Fruit fly (Drosophila melanogaster) whole organism, embryonic: ENCODE data around the gene CG15365.

Experiments used
- Bdp1 ChIP-seq: fragments of 200-800 bp; sonication (Bioruptor generic); optimal IDR thresholded peaks from 3 replicates; lab custom pipeline; 2016; ENCODE audit warnings: missing biosample characterization, missing genetic modification characterization
- CG10543 ChIP-seq: fragments of 200-800 bp; sonication (Bioruptor generic); optimal IDR thresholded peaks from 3 replicates; lab custom pipeline; 2017; ENCODE audit warnings: missing biosample characterization, mild to moderate bottlenecking, missing genetic modification characterization, moderate library complexity
- CG11085 ChIP-seq: fragments of 200-800 bp; sonication (Bioruptor generic); IDR thresholded peaks from 2 replicates; pipeline ENCODE4 v1.3.6; 2022; ENCODE audit warnings: missing biosample characterization, missing genetic modification characterization
- CG11398 ChIP-seq: fragments of 200-800 bp; sonication (Bioruptor generic); optimal IDR thresholded peaks from 2 replicates; lab custom pipeline; 2016; ENCODE audit warnings: missing biosample characterization, missing genetic modification characterization
- CG12769 ChIP-seq: fragments of 200-800 bp; sonication (Bioruptor generic); optimal IDR thresholded peaks from 2 replicates; lab custom pipeline; 2019; ENCODE audit warnings: missing biosample characterization, mild to moderate bottlenecking, missing genetic modification characterization, moderate library complexity
- CG13296 ChIP-seq: fragments of 200-800 bp; sonication (Bioruptor generic); optimal IDR thresholded peaks from 3 replicates; lab custom pipeline; 2018; ENCODE audit warnings: missing biosample characterization, mild to moderate bottlenecking, missing genetic modification characterization
- CG15269 ChIP-seq: fragments of 200-800 bp; sonication (Bioruptor generic); optimal IDR thresholded peaks from 2 replicates; lab custom pipeline; 2018; ENCODE audit warnings: missing biosample characterization, mild to moderate bottlenecking, missing genetic modification characterization, moderate library complexity
- CG15479 ChIP-seq: fragments of 200-800 bp; sonication (Bioruptor generic); optimal IDR thresholded peaks from 3 replicates; lab custom pipeline; 2019; ENCODE audit warnings: missing biosample characterization, mild to moderate bottlenecking, missing genetic modification characterization, moderate library complexity
- CG17568 ChIP-seq: fragments of 200-800 bp; sonication (Bioruptor generic); optimal IDR thresholded peaks from 2 replicates; lab custom pipeline; 2018; ENCODE audit warnings: missing biosample characterization, mild to moderate bottlenecking, missing genetic modification characterization, moderate library complexity
- CG34422 ChIP-seq: fragments of 200-800 bp; sonication (Bioruptor generic); IDR thresholded peaks from 3 replicates; pipeline ENCODE4 v1.3.6; 2022; ENCODE audit warnings: missing biosample characterization, missing genetic modification characterization
- CG4820 ChIP-seq: fragments of 200-800 bp; sonication (Bioruptor generic); optimal IDR thresholded peaks from 3 replicates; lab custom pipeline; 2016; ENCODE audit warnings: missing biosample characterization, missing genetic modification characterization
- CG6683 ChIP-seq: fragments of 200-800 bp; sonication (Bioruptor generic); optimal IDR thresholded peaks from 2 replicates; lab custom pipeline; 2017; ENCODE audit warnings: missing biosample characterization, mild to moderate bottlenecking, missing genetic modification characterization, missing genetic modification reagents
- CG6791 ChIP-seq: fragments of 200-800 bp; sonication (Bioruptor generic); IDR thresholded peaks from 3 replicates; pipeline ENCODE4 v1.3.6; 2022; ENCODE audit warnings: missing biosample characterization, missing genetic modification characterization; ENCODE audit not compliant: partially characterized antibody
- CG7556 ChIP-seq: fragments of 200-800 bp; sonication (Bioruptor generic); optimal IDR thresholded peaks from 2 replicates; lab custom pipeline; 2017; ENCODE audit warnings: missing biosample characterization, mild to moderate bottlenecking, missing genetic modification characterization
- CG7786 ChIP-seq: fragments of 200-800 bp; sonication (Bioruptor generic); optimal IDR thresholded peaks from 2 replicates; lab custom pipeline; 2016; ENCODE audit warnings: missing biosample characterization, missing genetic modification characterization
- CG8944 ChIP-seq: fragments of 200-800 bp; sonication (Bioruptor generic); optimal IDR thresholded peaks from 3 replicates; lab custom pipeline; 2016; ENCODE audit warnings: missing biosample characterization, missing genetic modification characterization
- CG9437 ChIP-seq: fragments of 200-800 bp; sonication (Bioruptor generic); optimal IDR thresholded peaks from 2 replicates; lab custom pipeline; 2018; ENCODE audit warnings: missing biosample characterization, mild to moderate bottlenecking, missing genetic modification characterization
- Dek ChIP-seq: fragments of 200-800 bp; sonication (Bioruptor generic); optimal IDR thresholded peaks from 3 replicates; lab custom pipeline; 2019; ENCODE audit warnings: missing biosample characterization, mild to moderate bottlenecking, missing genetic modification characterization, moderate library complexity
- Dfd ChIP-seq, 2 experiments: fragments of >200 bp; optimal IDR thresholded peaks; 2 replicates each; lab custom pipeline; 2017; ENCODE audit warnings: missing biosample characterization in 2 of 2, missing genetic modification characterization in 2 of 2
- Dip2 ChIP-seq: fragments of 200-800 bp; sonication (Bioruptor generic); IDR thresholded peaks from 2 replicates; pipeline ENCODE4 v1.3.6; 2022; ENCODE audit warnings: missing biosample characterization, missing genetic modification characterization
- E2f2 ChIP-seq: fragments of 200-800 bp; sonication (Bioruptor generic); IDR thresholded peaks from 2 replicates; pipeline ENCODE4 v1.3.6; 2022; ENCODE audit warnings: missing biosample characterization, missing genetic modification characterization
- Ets65A ChIP-seq: fragments of 200-800 bp; sonication (Bioruptor generic); peaks from one replicate; lab custom pipeline; 2016; ENCODE audit warnings: missing biosample characterization, missing genetic modification characterization
- Lim3 ChIP-seq: fragments of 200-800 bp; sonication (Bioruptor generic); IDR thresholded peaks from 2 replicates; pipeline ENCODE4 v1.3.6; 2022; ENCODE audit warnings: missing biosample characterization, missing genetic modification characterization
- Med ChIP-seq: fragments of 200-800 bp; sonication (Bioruptor generic); peaks from one replicate; lab custom pipeline; 2016; ENCODE audit warnings: missing biosample characterization, missing genetic modification characterization, mild to moderate bottlenecking, inconsistent platforms, moderate library complexity
- Oli ChIP-seq: fragments of 200-800 bp; sonication (Bioruptor generic); optimal IDR thresholded peaks from 2 replicates; lab custom pipeline; 2018; ENCODE audit warnings: missing biosample characterization, mild to moderate bottlenecking, missing genetic modification characterization, moderate library complexity
- PHDP ChIP-seq: fragments of 200-800 bp; sonication (Bioruptor generic); optimal IDR thresholded peaks from 3 replicates; lab custom pipeline; 2018; ENCODE audit warnings: missing biosample characterization, mild to moderate bottlenecking, missing genetic modification characterization, moderate library complexity
- Sox100B ChIP-seq: fragments of 200-800 bp; sonication (Bioruptor generic); optimal IDR thresholded peaks from 3 replicates; lab custom pipeline; 2018; ENCODE audit warnings: missing biosample characterization, mild to moderate bottlenecking, missing genetic modification characterization
- Tbp ChIP-seq: fragments of >200 bp; optimal IDR thresholded peaks from 2 replicates; lab custom pipeline; 2018; ENCODE audit warnings: missing biosample characterization, missing genetic modification characterization
- ase ChIP-seq: fragments of 200-800 bp; sonication (Bioruptor generic); IDR thresholded peaks from 3 replicates; pipeline ENCODE4 v1.3.6; 2022; ENCODE audit warnings: missing biosample characterization, missing genetic modification characterization
- bab2 ChIP-seq: fragments of 200-800 bp; sonication (Bioruptor generic); optimal IDR thresholded peaks from 2 replicates; lab custom pipeline; 2016; ENCODE audit warnings: missing biosample characterization, missing genetic modification characterization
- cad ChIP-seq: fragments of >200 bp; optimal IDR thresholded peaks from 2 replicates; lab custom pipeline; 2017; ENCODE audit warnings: missing biosample characterization, missing genetic modification characterization
- cg ChIP-seq: fragments of 200-800 bp; sonication (Bioruptor generic); optimal IDR thresholded peaks from 3 replicates; lab custom pipeline; 2019; ENCODE audit warnings: missing biosample characterization, mild to moderate bottlenecking, missing genetic modification characterization, moderate library complexity
- eve ChIP-seq, 2 experiments: fragments of >200 bp; optimal IDR thresholded peaks; 2 replicates each; lab custom pipeline; 2017; ENCODE audit warnings: missing biosample characterization in 2 of 2, missing genetic modification characterization in 2 of 2
- fu2 ChIP-seq: fragments of 200-800 bp; sonication (Bioruptor generic); optimal IDR thresholded peaks from 2 replicates; lab custom pipeline; 2016; ENCODE audit warnings: missing biosample characterization, missing genetic modification characterization
- gce ChIP-seq: fragments of 200-800 bp; sonication (Bioruptor generic); IDR thresholded peaks from 3 replicates; pipeline ENCODE4 v1.3.6; 2022; ENCODE audit warnings: missing biosample characterization, missing genetic modification characterization
- kni ChIP-seq: fragments of 200-800 bp; sonication (Bioruptor generic); optimal IDR thresholded peaks from 3 replicates; lab custom pipeline; 2017; ENCODE audit warnings: mild to moderate bottlenecking, missing biosample characterization, missing genetic modification reagents, missing genetic modification characterization
- lbe ChIP-seq: fragments of 200-800 bp; sonication (Bioruptor generic); optimal IDR thresholded peaks from 2 replicates; lab custom pipeline; 2016; ENCODE audit warnings: missing biosample characterization, mild to moderate bottlenecking, missing genetic modification characterization
- nerfin-1 ChIP-seq: fragments of 200-800 bp; sonication (Bioruptor generic); optimal IDR thresholded peaks from 3 replicates; lab custom pipeline; 2019; ENCODE audit warnings: missing biosample characterization, mild to moderate bottlenecking, missing genetic modification characterization, moderate library complexity
- repo ChIP-seq: fragments of 200-800 bp; sonication (Bioruptor generic); optimal IDR thresholded peaks from 2 replicates; lab custom pipeline; 2016; ENCODE audit warnings: missing biosample characterization, missing genetic modification characterization
- run ChIP-seq: fragments of 200-800 bp; sonication (Bioruptor generic); optimal IDR thresholded peaks from 3 replicates; lab custom pipeline; 2018; ENCODE audit warnings: missing biosample characterization, mild to moderate bottlenecking, missing genetic modification characterization
- sc ChIP-seq, 3 experiments: fragments of >200 bp in 2 of 3; fragments of 200-800 bp in 1 of 3; sonication (Bioruptor generic) in 1 of 3; optimal IDR thresholded peaks; 2 replicates in 2 of 3; 3 replicates in 1 of 3; lab custom pipeline; 2017; ENCODE audit warnings: mild to moderate bottlenecking in 1 of 3, missing biosample characterization in 1 of 3, missing genetic modification characterization in 1 of 3, missing genetic modification reagents in 1 of 3
- shn ChIP-seq: fragments of 200-800 bp; sonication (Bioruptor generic); optimal IDR thresholded peaks from 3 replicates; lab custom pipeline; 2016; ENCODE audit warnings: missing biosample characterization, missing genetic modification characterization
- sob ChIP-seq: fragments of 200-800 bp; sonication (Bioruptor generic); IDR thresholded peaks from 2 replicates; pipeline ENCODE4 v1.3.6; 2022; ENCODE audit warnings: missing biosample characterization, missing genetic modification characterization
- sr ChIP-seq: fragments of 200-800 bp; sonication (Bioruptor generic); IDR thresholded peaks from 3 replicates; pipeline ENCODE4 v1.3.6; 2022; ENCODE audit warnings: missing biosample characterization, missing genetic modification characterization
- tgo ChIP-seq: fragments of 200-800 bp; sonication (Bioruptor generic); IDR thresholded peaks from 3 replicates; pipeline ENCODE4 v1.3.6; 2022; ENCODE audit warnings: missing biosample characterization, missing genetic modification characterization
- tio ChIP-seq: fragments of 200-800 bp; sonication (Bioruptor generic); optimal IDR thresholded peaks from 2 replicates; lab custom pipeline; 2017; ENCODE audit warnings: missing biosample characterization, missing genetic modification characterization, inconsistent platforms
- trem ChIP-seq: fragments of 200-800 bp; optimal IDR thresholded peaks from 3 replicates; lab custom pipeline; 2019; ENCODE audit warnings: missing biosample characterization, mild to moderate bottlenecking, missing genetic modification characterization, moderate library complexity
- unc-4 ChIP-seq: fragments of 200-800 bp; sonication (Bioruptor generic); IDR thresholded peaks from 2 replicates; pipeline ENCODE4 v1.3.6; 2022; ENCODE audit warnings: missing biosample characterization, missing genetic modification characterization; ENCODE audit not compliant: partially characterized antibody
- vfl ChIP-seq: fragments of 200-800 bp; sonication (Bioruptor generic); optimal IDR thresholded peaks from 2 replicates; lab custom pipeline; 2016; ENCODE audit warnings: missing biosample characterization, missing genetic modification characterization

Gene CG15365

dm6 chrX:9109072-9109844 lies 41.5 kb upstream of the CG15365 start (continued):
- peak; percentile 33; the same call in 1 of the 3 replicates for TF ChIP-seq tgo (GFP tag; lab: Robert Waterston, UW)
- peak; percentile 62 for TF ChIP-seq Oli (tag; lab: Kevin White, UChicago)
- TF ChIP-seq sob (GFP tag; lab: Robert Waterston, UW): peak; percentile 38; the same call in 1 of the 2 replicates
- 0 out of 2 replicates have a peak, but pooled peaks have one; percentile 13 for TF ChIP-seq CG11085
- TF ChIP-seq CG17568: peak; percentile 21
- TF ChIP-seq repo (GFP tag; lab: Kevin White, UChicago): no peak
- no peak for TF ChIP-seq CG12769 (tag; lab: Kevin White, UChicago)
- TF ChIP-seq fu2 (GFP tag; lab: Kevin White, UChicago): no peak
- no peak for TF ChIP-seq vfl (GFP tag; lab: Kevin White, UChicago)
- no peak for TF ChIP-seq CG6791 (GFP tag; lab: Robert Waterston, UW)
- peak; percentile 30 for TF ChIP-seq nerfin-1 (tag; lab: Kevin White, UChicago)
- no peak for TF ChIP-seq Dfd (GFP tag; optimal IDR thresholded peaks at IDR 0.05; lab: Kevin White, UChicago)
- TF ChIP-seq sr: no peak
- TF ChIP-seq Lim3 (GFP tag; lab: Robert Waterston, UW): no peak
- no peak for TF ChIP-seq run (tag; lab: Kevin White, UChicago)
- no peak for TF ChIP-seq CG6683 (GFP tag; lab: Kevin White, UChicago)
- peak; percentile 52 for TF ChIP-seq bab2 (GFP tag; lab: Kevin White, UChicago)
- peak; percentile 89 for TF ChIP-seq Med (GFP tag; lab: Kevin White, UChicago)
- TF ChIP-seq CG11398 (GFP tag; lab: Kevin White, UChicago): no peak
- TF ChIP-seq CG9437 (GFP tag; lab: Kevin White, UChicago): peak; percentile 61
- no peak for TF ChIP-seq cad (GFP tag; lab: Kevin White, UChicago)
- TF ChIP-seq Dip2 (GFP tag; lab: Robert Waterston, UW): no peak
- TF ChIP-seq gce (GFP tag; lab: Robert Waterston, UW): no peak
- TF ChIP-seq Sox100B (GFP tag; lab: Kevin White, UChicago): peak; percentile 38
- TF ChIP-seq trem (tag; lab: Kevin White, UChicago): peak; percentile 25
- no peak for TF ChIP-seq Bdp1 (GFP tag; lab: Kevin White, UChicago)
- no peak for TF ChIP-seq lbe (GFP tag; lab: Kevin White, UChicago)
- no peak for TF ChIP-seq kni
- peak; percentile 29; the same call in 1 of the 2 replicates for TF ChIP-seq E2f2 (GFP tag; lab: Robert Waterston, UW)
- no peak for TF ChIP-seq unc-4 (GFP tag; lab: Robert Waterston, UW)
- peak; percentile 72 for TF ChIP-seq shn (GFP tag; lab: Kevin White, UChicago)
- TF ChIP-seq sc (optimal IDR thresholded peaks at IDR 0.05; lab: Kevin White, UChicago): no peak
- peak; percentile 10 for TF ChIP-seq sc (GFP tag; optimal IDR thresholded peaks at IDR 0.05; lab: Kevin White, UChicago)
- TF ChIP-seq ase (GFP tag; lab: Robert Waterston, UW): 0 out of 3 replicates have a peak, but pooled peaks have one; percentile 38
- TF ChIP-seq PHDP (tag; lab: Kevin White, UChicago): peak; percentile 32
- TF ChIP-seq Dek (tag; lab: Kevin White, UChicago): peak; percentile 37
- no peak for TF ChIP-seq CG10543 (GFP tag; lab: Kevin White, UChicago)
- peak; percentile 75 for TF ChIP-seq CG15479 (GFP tag; lab: Kevin White, UChicago)
- TF ChIP-seq Ets65A (GFP tag; lab: Kevin White, UChicago): peak; percentile 54
- TF ChIP-seq CG15269 (tag; lab: Kevin White, UChicago): no peak
- peak; percentile 28 for TF ChIP-seq CG7786 (GFP tag; lab: Kevin White, UChicago)
- TF ChIP-seq cg (GFP tag; lab: Kevin White, UChicago): peak; percentile 74
- peak; percentile 55 for TF ChIP-seq CG8944
- peak; percentile 45 for TF ChIP-seq CG7556
- no peak for TF ChIP-seq CG4820
- peak; percentile 78 for TF ChIP-seq tio (GFP tag; lab: Kevin White, UChicago)
- no peak for TF ChIP-seq Tbp (GFP tag; lab: Kevin White, UChicago)
- 0 out of 3 replicates have a peak, but pooled peaks have one; percentile 41 for TF ChIP-seq CG34422 (GFP tag; lab: Robert Waterston, UW)
- TF ChIP-seq eve (GFP tag; optimal IDR thresholded peaks at IDR 0.05; lab: Kevin White, UChicago): no peak
- peak; percentile 6 for TF ChIP-seq CG13296 (GFP tag; lab: Kevin White, UChicago)
